Fruit fly (Drosophila melanogaster): ENCODE results near the gene CG9917.

Gene CG9917

DNA sequence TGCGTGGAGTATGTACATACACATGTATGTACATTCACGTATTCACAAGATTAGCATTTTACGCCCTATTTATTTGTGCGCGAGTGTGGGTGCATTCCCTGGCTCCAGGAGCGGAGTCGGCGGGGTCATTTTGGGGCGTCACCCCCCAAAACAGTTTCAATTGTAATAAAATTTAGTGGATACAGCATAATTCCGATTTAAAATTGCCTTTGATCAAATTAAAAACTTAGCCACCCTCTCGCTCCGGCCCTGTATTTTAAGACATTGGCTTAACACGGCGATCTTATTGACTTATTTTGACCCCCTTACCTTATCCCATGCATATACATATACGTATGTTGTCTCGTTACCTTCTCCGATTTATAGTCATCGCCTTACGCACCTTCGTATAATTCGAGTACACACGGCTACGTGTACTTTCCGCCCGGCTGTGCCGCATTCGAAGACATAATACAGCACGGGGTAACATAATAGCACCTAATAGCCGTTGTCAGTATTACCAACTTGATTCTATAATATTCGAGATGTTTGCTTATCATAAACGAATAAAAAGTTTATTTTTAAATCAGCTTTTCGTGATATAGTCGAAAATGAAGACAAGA lies 43.6 kb downstream of the CG9917 start (continued):
- peak; percentile 69 for TF ChIP-seq zfh2 (GFP tag; optimal IDR thresholded peaks at IDR 0.05)
- TF ChIP-seq sima (GFP tag; optimal IDR thresholded peaks at IDR 0.05): no peak
- TF ChIP-seq CG17359 (tag; optimal IDR thresholded peaks at IDR 0.05): peak; percentile 76
- peak; percentile 38 for TF ChIP-seq CG15011 (GFP tag; optimal IDR thresholded peaks at IDR 0.05)
- TF ChIP-seq MBD-R2 (GFP tag; IDR thresholded peaks at IDR 0.05): peak; percentile 68
- TF ChIP-seq CG4730 (GFP tag; IDR thresholded peaks at IDR 0.05): peak; percentile 86
- TF ChIP-seq Dfd (GFP tag; optimal IDR thresholded peaks at IDR 0.05): no peak
- TF ChIP-seq fd96Cb (tag; optimal IDR thresholded peaks at IDR 0.05): peak; percentile 85
- TF ChIP-seq lola (GFP tag; optimal IDR thresholded peaks at IDR 0.05): peak in 1 of 3 experiments; percentile 47
- TF ChIP-seq CG30431 (GFP tag; optimal IDR thresholded peaks at IDR 0.05): peak; percentile 69
- peak; percentile 80 for TF ChIP-seq CG17328 (GFP tag; IDR thresholded peaks at IDR 0.05)
- TF ChIP-seq klu (GFP tag; IDR thresholded peaks at IDR 0.05): peak; percentile 76
- TF ChIP-seq CG6175 (GFP tag; IDR thresholded peaks at IDR 0.05): peak; percentile 80
- TF ChIP-seq nerfin-1 (tag; optimal IDR thresholded peaks at IDR 0.05): peak; percentile 58
- TF ChIP-seq ato (GFP tag; IDR thresholded peaks at IDR 0.05; ENCODE audit: partially characterized antibody): no peak
- peak; percentile 88 for TF ChIP-seq CG1024 (GFP tag; IDR thresholded peaks at IDR 0.05)
- peak; percentile 19 for TF ChIP-seq B-H2 (GFP tag; optimal IDR thresholded peaks at IDR 0.05)
- TF ChIP-seq tll (GFP tag; optimal IDR thresholded peaks at IDR 0.05): no peak
- TF ChIP-seq HLH4C (GFP tag; IDR thresholded peaks at IDR 0.05; ENCODE audit: partially characterized antibody): 0 out of 3 replicates have a peak, but pooled peaks have one; percentile 19
- TF ChIP-seq sr (GFP tag; IDR thresholded peaks at IDR 0.05): peak; percentile 73; the same call in 1 of the 3 replicates
- TF ChIP-seq E2f2 (GFP tag; IDR thresholded peaks at IDR 0.05): peak; percentile 42
- peak; percentile 53 for TF ChIP-seq CG15601 (tag; optimal IDR thresholded peaks at IDR 0.05)
- TF ChIP-seq sisA (GFP tag; IDR thresholded peaks at IDR 0.05): peak; percentile 94
- TF ChIP-seq Gsc (GFP tag; IDR thresholded peaks at IDR 0.05): no peak; the same call in 1 of the 2 replicates
- TF ChIP-seq nerfin-2 (GFP tag; IDR thresholded peaks at IDR 0.05; ENCODE audit: partially characterized antibody): no peak
- TF ChIP-seq CG1233 (GFP tag; optimal IDR thresholded peaks at IDR 0.05): peak; percentile 92
- TF ChIP-seq CG10209 (GFP tag; optimal IDR thresholded peaks at IDR 0.05): peak; percentile 75
- TF ChIP-seq peb (GFP tag; IDR thresholded peaks at IDR 0.05): peak; percentile 88
- TF ChIP-seq CG11398 (GFP tag; optimal IDR thresholded peaks at IDR 0.05): peak; percentile 41
- no peak for TF ChIP-seq CG8478 (optimal IDR thresholded peaks at IDR 0.05)
- peak; percentile 69 for TF ChIP-seq HLH54F (GFP tag; optimal IDR thresholded peaks at IDR 0.05)
- peak; percentile 31; the same call in 1 of the 2 replicates for TF ChIP-seq Adf1 (GFP tag; IDR thresholded peaks at IDR 0.05)
- peak; percentile 58 for TF ChIP-seq fu2 (GFP tag; optimal IDR thresholded peaks at IDR 0.05)
- peak; percentile 80; the same call in 2 of the 3 replicates for TF ChIP-seq C15 (GFP tag; IDR thresholded peaks at IDR 0.05)
- peak; percentile 17 for TF ChIP-seq CG31388 (GFP tag; optimal IDR thresholded peaks at IDR 0.05)
- TF ChIP-seq CG11247 (GFP tag; IDR thresholded peaks at IDR 0.05): peak; percentile 83
- peak; percentile 10 for TF ChIP-seq CG17912 (GFP tag; optimal IDR thresholded peaks at IDR 0.05)
- peak; percentile 18; the same call in 1 of the 2 replicates for TF ChIP-seq bbx (GFP tag; IDR thresholded peaks at IDR 0.05; ENCODE audit: partially characterized antibody)
- peak; percentile 89 for TF ChIP-seq CG32772 (GFP tag; IDR thresholded peaks at IDR 0.05)
- TF ChIP-seq Med (GFP tag): peak; percentile 94
- TF ChIP-seq CG2678 (tag; optimal IDR thresholded peaks at IDR 0.05): peak; percentile 88
- peak; percentile 85 for TF ChIP-seq otp (GFP tag; IDR thresholded peaks at IDR 0.05)
- no peak for TF ChIP-seq dimm (GFP tag; IDR thresholded peaks at IDR 0.05)
- peak; percentile 85 for TF ChIP-seq CG11085 (GFP tag; IDR thresholded peaks at IDR 0.05)
- TF ChIP-seq Dip2 (GFP tag; IDR thresholded peaks at IDR 0.05): peak; percentile 56; the same call in 1 of the 2 replicates
- peak; percentile 43; the same call in 1 of the 3 replicates for TF ChIP-seq knrl (GFP tag; IDR thresholded peaks at IDR 0.05; ENCODE audit: partially characterized antibody)
- no peak for TF ChIP-seq bigmax (GFP tag; optimal IDR thresholded peaks at IDR 0.05)
- TF ChIP-seq CG11723 (GFP tag; optimal IDR thresholded peaks at IDR 0.05): peak; percentile 40
- TF ChIP-seq CG3995 (GFP tag; optimal IDR thresholded peaks at IDR 0.05): peak; percentile 33
- peak; percentile 61 for TF ChIP-seq oc (tag; optimal IDR thresholded peaks at IDR 0.05)
